Fruit fly (Drosophila melanogaster): ENCODE results near the gene CG7601.

Gene CG7601

DNA sequence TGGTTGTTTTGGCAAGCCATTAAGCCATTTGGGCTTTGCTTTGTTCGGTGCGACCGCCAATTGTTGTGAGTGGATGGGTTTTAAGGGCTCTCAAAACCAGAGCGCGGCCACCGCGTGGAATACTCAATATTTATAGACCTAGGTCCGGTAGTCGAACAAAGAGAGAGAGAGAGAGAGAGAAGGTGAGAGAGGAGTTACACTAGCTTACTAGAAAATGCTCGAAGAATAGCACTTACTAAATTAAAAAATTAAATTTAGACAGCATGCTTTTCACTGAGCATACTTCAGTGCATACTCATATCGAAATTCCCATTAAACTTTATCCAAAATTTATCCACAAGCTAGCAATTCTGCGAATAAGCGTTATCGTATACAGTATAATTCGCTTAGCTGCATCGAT is 23.5 kb upstream of the CG7601 start:
- TF ChIP-seq psq (optimal IDR thresholded peaks at IDR 0.05) (no peak), pan (optimal IDR thresholded peaks at IDR 0.05) (no peak), CG8478 (optimal IDR thresholded peaks at IDR 0.05) (no peak), EcR (GFP tag; optimal IDR thresholded peaks at IDR 0.05) (no peak), usp (GFP tag; optimal IDR thresholded peaks at IDR 0.05) (no peak), Dll (optimal IDR thresholded peaks at IDR 0.05) (no peak)

DNA sequence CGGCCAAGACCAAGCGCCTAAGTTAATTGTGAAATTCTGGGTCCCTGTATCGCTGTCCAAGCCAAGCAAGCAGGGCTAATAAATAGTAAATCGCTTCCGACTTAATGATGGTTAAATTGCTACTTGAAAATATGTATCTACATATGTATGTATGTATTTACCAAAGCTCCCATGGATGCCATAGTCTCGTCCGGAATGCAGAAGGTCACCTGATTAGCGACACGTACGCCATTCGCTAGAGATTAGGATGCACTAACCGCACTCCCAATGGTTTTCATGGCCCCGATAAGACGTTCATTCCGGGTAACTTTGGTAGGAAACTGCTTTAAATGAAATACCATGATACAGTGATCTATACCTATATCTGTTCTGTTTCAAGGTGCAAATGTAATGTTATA is 22.2 kb upstream of the CG7601 start:
- TF ChIP-seq CG8478 (optimal IDR thresholded peaks at IDR 0.05): no peak
- no peak for TF ChIP-seq Dll (optimal IDR thresholded peaks at IDR 0.05)
- no peak for TF ChIP-seq pan (optimal IDR thresholded peaks at IDR 0.05)
- no peak for TF ChIP-seq EcR (GFP tag; optimal IDR thresholded peaks at IDR 0.05)
- TF ChIP-seq psq (optimal IDR thresholded peaks at IDR 0.05): no peak
- TF ChIP-seq usp (GFP tag; optimal IDR thresholded peaks at IDR 0.05): no peak

DNA sequence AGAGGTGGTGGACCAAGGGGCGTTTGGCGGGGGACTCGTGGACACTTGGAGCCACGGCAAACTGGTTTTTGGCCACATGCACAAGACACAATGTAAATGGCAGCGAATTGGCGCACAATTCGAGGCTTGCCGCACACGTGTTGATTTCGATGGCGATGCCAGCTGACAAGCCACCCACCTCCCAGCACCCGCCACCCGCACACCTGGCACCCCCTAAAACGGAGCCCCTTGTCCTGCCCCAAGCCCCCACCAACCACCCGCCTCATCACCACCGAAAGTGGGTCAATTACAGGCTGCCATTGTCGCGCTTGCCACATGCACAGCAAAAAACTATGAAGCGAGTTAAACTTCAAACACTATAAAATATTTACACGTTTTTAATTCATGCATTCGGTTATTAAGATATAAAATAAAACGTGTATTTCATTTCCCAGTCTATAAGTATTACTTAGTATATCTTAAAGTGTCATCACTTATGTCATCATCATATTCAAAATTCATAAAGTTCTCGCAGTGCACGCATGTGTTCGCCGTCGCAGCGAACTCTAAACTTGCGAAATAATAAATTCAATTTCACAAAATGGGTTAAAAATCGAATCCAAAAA is 21.7 kb upstream of the CG7601 start:
- TF ChIP-seq EcR (GFP tag; optimal IDR thresholded peaks at IDR 0.05): no peak
- no peak for TF ChIP-seq psq (optimal IDR thresholded peaks at IDR 0.05)
- no peak for TF ChIP-seq usp (GFP tag; optimal IDR thresholded peaks at IDR 0.05)
- no peak for TF ChIP-seq Dll (optimal IDR thresholded peaks at IDR 0.05)

DNA sequence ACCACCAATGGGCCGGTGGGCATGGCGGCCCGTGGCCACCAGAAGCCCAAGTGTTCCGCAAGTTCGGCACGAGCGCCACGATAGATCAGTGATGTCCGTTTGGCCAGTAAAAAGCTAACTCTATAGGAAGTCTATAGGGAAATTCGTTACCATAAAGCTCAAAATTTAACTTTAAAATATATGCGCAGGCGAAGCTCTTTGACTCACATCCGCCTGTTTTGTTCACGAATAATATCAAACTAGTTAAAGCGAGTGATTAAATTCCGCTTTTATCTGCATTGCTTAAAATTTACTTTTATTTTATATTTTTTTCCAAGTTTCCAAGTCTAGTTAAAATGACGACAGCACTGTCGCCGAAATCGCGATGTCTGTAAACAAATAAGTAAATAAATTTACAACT is 21.1 kb upstream of the CG7601 start:
- TF ChIP-seq Dll (optimal IDR thresholded peaks at IDR 0.05) (no peak), pan (optimal IDR thresholded peaks at IDR 0.05) (no peak), CG8478 (optimal IDR thresholded peaks at IDR 0.05) (no peak), EcR (GFP tag; optimal IDR thresholded peaks at IDR 0.05) (no peak), usp (GFP tag; optimal IDR thresholded peaks at IDR 0.05) (no peak), psq (optimal IDR thresholded peaks at IDR 0.05) (no peak)

- TF ChIP-seq EcR (GFP tag; optimal IDR thresholded peaks at IDR 0.05) (no peak), pan (optimal IDR thresholded peaks at IDR 0.05) (no peak), CG8478 (optimal IDR thresholded peaks at IDR 0.05) (no peak), Dll (optimal IDR thresholded peaks at IDR 0.05) (no peak), usp (GFP tag; optimal IDR thresholded peaks at IDR 0.05) (no peak), psq (optimal IDR thresholded peaks at IDR 0.05) (no peak)
These were observed 20.7 kb upstream of the CG7601 start for dm6 chr3R:29757226-29757625.

- TF ChIP-seq usp (GFP tag; optimal IDR thresholded peaks at IDR 0.05) (no peak), CG8478 (optimal IDR thresholded peaks at IDR 0.05) (no peak), EcR (GFP tag; optimal IDR thresholded peaks at IDR 0.05) (no peak), psq (optimal IDR thresholded peaks at IDR 0.05) (no peak), Dll (optimal IDR thresholded peaks at IDR 0.05) (no peak), pan (optimal IDR thresholded peaks at IDR 0.05) (no peak)
These were observed 19.6 kb upstream of the CG7601 start for dm6 chr3R:29756153-29756552.

- no peak for TF ChIP-seq usp (GFP tag; optimal IDR thresholded peaks at IDR 0.05)
- TF ChIP-seq pan (optimal IDR thresholded peaks at IDR 0.05): no peak
- no peak for TF ChIP-seq Dll (optimal IDR thresholded peaks at IDR 0.05)
- TF ChIP-seq CG8478 (optimal IDR thresholded peaks at IDR 0.05): no peak
- TF ChIP-seq psq (optimal IDR thresholded peaks at IDR 0.05): no peak
- TF ChIP-seq EcR (GFP tag; optimal IDR thresholded peaks at IDR 0.05): no peak
These were observed 18.7 kb upstream of the CG7601 start for dm6 chr3R:29755248-29755647.

DNA sequence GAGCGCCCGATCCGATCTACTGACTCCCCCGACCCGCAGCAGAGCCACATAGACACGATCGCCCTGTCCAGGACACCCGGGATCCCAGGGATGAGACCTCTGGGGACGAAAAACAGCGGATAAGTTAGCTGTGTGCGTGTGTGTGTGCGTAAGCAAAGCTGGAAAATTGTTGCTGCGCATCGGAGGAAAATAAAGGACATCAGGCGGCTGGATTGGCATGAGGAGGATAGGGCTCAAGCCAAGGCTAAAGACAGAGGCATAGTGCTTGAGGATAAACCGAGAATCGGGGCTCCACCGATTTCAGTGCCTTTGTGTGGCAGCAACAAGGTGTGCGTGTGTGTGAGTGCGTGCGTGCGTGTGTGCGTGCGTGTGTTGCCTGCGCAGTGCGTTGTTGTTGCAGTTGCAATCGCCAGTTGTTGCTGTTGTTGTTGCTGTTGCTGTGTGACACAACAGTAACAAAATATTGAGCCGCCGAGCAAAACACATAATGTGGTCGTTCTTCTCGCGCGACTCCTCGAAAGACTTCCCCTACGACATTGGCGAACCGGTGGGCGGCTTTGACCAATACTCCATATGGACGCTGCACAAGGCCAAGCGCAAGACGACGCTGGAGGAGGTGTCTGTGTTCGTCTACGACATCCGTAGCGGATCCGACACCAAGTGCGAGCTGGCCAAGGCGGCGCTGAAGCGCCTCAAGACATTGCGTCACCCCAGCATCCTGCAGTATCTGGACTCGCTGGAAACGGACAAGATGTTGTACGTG is 12.9 kb upstream of the CG7601 start:
- TF ChIP-seq EcR (GFP tag; optimal IDR thresholded peaks at IDR 0.05) (no peak), pan (optimal IDR thresholded peaks at IDR 0.05) (no peak), psq (optimal IDR thresholded peaks at IDR 0.05) (no peak), usp (GFP tag; optimal IDR thresholded peaks at IDR 0.05) (no peak), Dll (optimal IDR thresholded peaks at IDR 0.05) (no peak), CG8478 (optimal IDR thresholded peaks at IDR 0.05) (no peak)

DNA sequence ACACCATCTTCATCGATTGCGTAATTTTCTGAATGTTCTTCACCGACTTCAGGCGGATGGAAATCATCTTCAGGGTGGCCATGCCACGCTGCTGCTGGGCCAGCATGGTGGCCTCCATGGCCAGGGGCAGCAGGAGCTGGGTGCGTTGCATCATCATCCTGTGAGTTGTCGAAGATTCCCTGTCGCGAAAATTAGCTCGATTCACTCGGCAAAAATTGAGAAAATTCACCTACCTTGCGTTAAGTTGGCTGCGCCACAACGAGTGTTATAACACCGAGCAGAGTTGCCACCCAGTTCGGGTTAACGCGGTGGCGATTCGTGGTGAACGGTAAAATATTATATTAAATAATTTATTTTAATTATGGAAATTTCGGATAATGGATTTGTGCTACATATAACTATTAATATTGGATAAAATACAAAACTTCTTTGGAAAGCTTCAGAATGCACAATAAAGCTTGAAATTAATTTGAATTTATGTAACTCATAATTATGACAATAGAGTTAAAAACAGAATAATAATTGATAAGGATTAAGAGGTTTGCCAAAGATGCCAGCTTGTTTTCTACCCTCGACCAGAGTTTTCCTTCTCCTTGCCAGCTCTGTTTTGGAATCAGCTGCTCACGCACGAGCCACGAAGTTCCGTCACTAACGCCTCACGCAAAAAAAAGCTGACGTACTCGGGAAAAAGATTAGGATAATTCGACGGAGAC is 12.2 kb upstream of the CG7601 start, which contains the start of the genes ATPsyngamma and yata:
ATPsyngamma (minus strand) TSS at position 573 of the 713 bp plus-strand sequence.
yata (plus strand) TSS at position 629 of the 713 bp plus-strand sequence.
- TF ChIP-seq pan (optimal IDR thresholded peaks at IDR 0.05) (no peak), Dll (optimal IDR thresholded peaks at IDR 0.05) (no peak), psq (optimal IDR thresholded peaks at IDR 0.05) (no peak), CG8478 (optimal IDR thresholded peaks at IDR 0.05) (no peak)

DNA sequence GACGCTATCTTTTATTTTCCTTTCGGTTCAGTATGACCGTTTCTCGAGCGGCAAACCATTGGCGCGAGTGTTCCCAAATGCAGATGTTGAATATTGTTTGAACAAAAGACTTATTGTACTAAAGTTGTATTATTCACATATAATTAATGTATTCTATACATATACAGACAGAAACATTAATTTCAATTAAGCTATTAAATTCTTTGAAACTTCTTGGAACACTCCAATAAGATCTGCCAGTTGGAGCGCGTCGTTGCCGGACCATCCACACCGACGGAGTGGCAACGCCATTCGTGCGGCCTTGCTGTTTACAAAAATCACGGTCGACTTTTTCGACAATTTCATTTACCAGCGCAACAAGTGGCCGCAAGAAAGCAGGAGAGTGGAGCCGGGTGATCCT is 8.5 kb upstream of the CG7601 start, which contains the start of the genes Wdr24 and IntS11:
Wdr24 (minus strand) TSS at position 37 of the 400 bp plus-strand sequence.
IntS11 (plus strand) TSS at position 282 of the 400 bp plus-strand sequence.
- TF ChIP-seq usp (GFP tag; optimal IDR thresholded peaks at IDR 0.05): no peak
- no peak for TF ChIP-seq CG8478 (optimal IDR thresholded peaks at IDR 0.05)
- no peak for TF ChIP-seq psq (optimal IDR thresholded peaks at IDR 0.05)
- no peak for TF ChIP-seq Dll (optimal IDR thresholded peaks at IDR 0.05)
- TF ChIP-seq pan (optimal IDR thresholded peaks at IDR 0.05): no peak
- TF ChIP-seq EcR (GFP tag; optimal IDR thresholded peaks at IDR 0.05): no peak

dm6 chr3R:29740078-29740477 is 3.5 kb upstream of the CG7601 start:
- TF ChIP-seq EcR (GFP tag; optimal IDR thresholded peaks at IDR 0.05) (no peak), CG8478 (optimal IDR thresholded peaks at IDR 0.05) (no peak), pan (optimal IDR thresholded peaks at IDR 0.05) (no peak), psq (optimal IDR thresholded peaks at IDR 0.05) (no peak), Dll (optimal IDR thresholded peaks at IDR 0.05) (no peak), usp (GFP tag; optimal IDR thresholded peaks at IDR 0.05) (no peak)

dm6 chr3R:29737891-29738290 is 1.3 kb upstream of the CG7601 start, which contains the start of gene Gnpnat:
TSS of gene Gnpnat (plus strand) at chr3R:29738275.
- TF ChIP-seq psq (optimal IDR thresholded peaks at IDR 0.05) (no peak), EcR (GFP tag; optimal IDR thresholded peaks at IDR 0.05) (no peak), pan (optimal IDR thresholded peaks at IDR 0.05) (no peak), Dll (optimal IDR thresholded peaks at IDR 0.05) (no peak)

Measured in whole organism.